Fruit fly (Drosophila melanogaster): ENCODE results near the gene Trissin.

Trissin gene

dm6 chr3R:15447791-15448190, 37.4 kb downstream of the Trissin start:
- TF ChIP-seq psq (optimal IDR thresholded peaks at IDR 0.05) = no peak
- no peak for TF ChIP-seq CG8478 (optimal IDR thresholded peaks at IDR 0.05)
- TF ChIP-seq pan (optimal IDR thresholded peaks at IDR 0.05) = no peak
- no peak for TF ChIP-seq usp (GFP tag; optimal IDR thresholded peaks at IDR 0.05)
- TF ChIP-seq EcR (GFP tag; optimal IDR thresholded peaks at IDR 0.05) = no peak
- no peak for TF ChIP-seq Dll (optimal IDR thresholded peaks at IDR 0.05)

- TF ChIP-seq CG8478 (optimal IDR thresholded peaks at IDR 0.05) = no peak
- no peak for TF ChIP-seq Dll (optimal IDR thresholded peaks at IDR 0.05)
Measured at dm6 chr3R:15446149-15446548, 39.0 kb downstream of the Trissin start.

- TF ChIP-seq EcR (GFP tag; optimal IDR thresholded peaks at IDR 0.05) (no peak), pan (optimal IDR thresholded peaks at IDR 0.05) (no peak), Dll (optimal IDR thresholded peaks at IDR 0.05) (no peak), CG8478 (optimal IDR thresholded peaks at IDR 0.05) (no peak)
Measured at dm6 chr3R:15439669-15440068, 45.5 kb downstream of the Trissin start, which contains the start of gene Act88F. Act88F (plus strand) TSS chr3R:15439969.

dm6 chr3R:15437458-15438414, 47.5 kb downstream of the Trissin start:
- TF ChIP-seq pan (optimal IDR thresholded peaks at IDR 0.05) = no peak
- no peak for TF ChIP-seq Dll (optimal IDR thresholded peaks at IDR 0.05)
- TF ChIP-seq psq (optimal IDR thresholded peaks at IDR 0.05) = no peak
- TF ChIP-seq usp (GFP tag; optimal IDR thresholded peaks at IDR 0.05) = no peak
- no peak for TF ChIP-seq EcR (GFP tag; optimal IDR thresholded peaks at IDR 0.05)
- no peak for TF ChIP-seq CG8478 (optimal IDR thresholded peaks at IDR 0.05)

dm6 chr3R:15436799-15437198, 48.4 kb downstream of the Trissin start:
- TF ChIP-seq EcR (GFP tag; optimal IDR thresholded peaks at IDR 0.05) (no peak), CG8478 (optimal IDR thresholded peaks at IDR 0.05) (no peak), usp (GFP tag; optimal IDR thresholded peaks at IDR 0.05) (no peak), pan (optimal IDR thresholded peaks at IDR 0.05) (no peak), psq (optimal IDR thresholded peaks at IDR 0.05) (no peak), Dll (optimal IDR thresholded peaks at IDR 0.05) (no peak)
